Worm (Caenorhabditis elegans) whole organism, L4 larva: ENCODE results near the gene C14A4.9.

Experiments used
- hmg-1.1 ChIP-seq: fragments of 200-800 bp; sonication (Bioruptor generic); IDR thresholded peaks from 2 replicates; pipeline ENCODE4 v1.3.6; 2022; ENCODE audit warnings: missing genetic modification reagents, missing genetic modification characterization, missing compliant biosample characterization
- mep-1 ChIP-seq: fragments of 150-350 bp; sonication (generic microtip); optimal IDR thresholded peaks from 3 replicates; lab custom pipeline; 2014; ENCODE audit warnings: missing biosample characterization, missing genetic modification characterization
- mxl-3 ChIP-seq: fragments of 200-800 bp; sonication (Bioruptor generic); optimal IDR thresholded peaks from 2 replicates; lab custom pipeline; 2018; ENCODE audit warnings: mild to moderate bottlenecking, missing genetic modification characterization, missing compliant biosample characterization
- pha-4 ChIP-seq, 2 experiments: fragments of 150-350 bp in 1 of 2; fragments of 200-800 bp in 1 of 2; sonication (Bioruptor generic) in 1 of 2; IDR thresholded peaks in 1 of 2; optimal IDR thresholded peaks in 1 of 2; 2 replicates each; pipeline versions ENCODE4 v1.3.6 to Lab custom; 2014 to 2022; ENCODE audit warnings: missing genetic modification characterization in 2 of 2, missing genetic modification reagents in 2 of 2, missing biosample characterization in 1 of 2, missing compliant biosample characterization in 1 of 2
- saeg-2 ChIP-seq: fragments of 200-800 bp; sonication (Bioruptor generic); IDR thresholded peaks from 2 replicates; pipeline ENCODE4 v1.3.6; 2022; ENCODE audit warnings: missing genetic modification reagents, missing genetic modification characterization, missing compliant biosample characterization
- zag-1 ChIP-seq: fragments of 150-350 bp; optimal IDR thresholded peaks from 2 replicates; lab custom pipeline; 2014; ENCODE audit warnings: missing biosample characterization, missing genetic modification characterization

ce11 chrII:10570302-10570701 lies 28.8 kb upstream of the C14A4.9 start, which contains the start of gene txt-13:
- TF ChIP-seq mxl-3 (GFP tag; lab: Kevin White, UChicago) (no peak), saeg-2 (no peak), mep-1 (tag; lab: Kevin White, UChicago) (no peak), hmg-1.1 (no peak), zag-1 (tag; lab: Kevin White, UChicago) (no peak), pha-4 (GFP tag; IDR thresholded peaks at IDR 0.05; lab: Robert Waterston, UW) (no peak), pha-4 (tag; optimal IDR thresholded peaks at IDR 0.05; lab: Kevin White, UChicago) (no peak)
